Worm (Caenorhabditis elegans): ENCODE measurements around the gene sams-3.
A peak's percentile ranks its signal among the peaks of the same experiment; 100 is the strongest.

The sams-3 gene

ce11 chrIV:5856975-5857374, 8.5 kb downstream of the sams-3 start:
- no peak for TF ChIP-seq unc-86 (tag; optimal IDR thresholded peaks at IDR 0.05)
- TF ChIP-seq elt-4 (tag; optimal IDR thresholded peaks at IDR 0.05), result no peak
- no peak for TF ChIP-seq unc-42 (tag; optimal IDR thresholded peaks at IDR 0.05)
- TF ChIP-seq ztf-16 (tag; optimal IDR thresholded peaks at IDR 0.05), result no peak
- no peak for TF ChIP-seq ceh-9 (tag; optimal IDR thresholded peaks at IDR 0.05)
- TF ChIP-seq ceh-24 (tag; optimal IDR thresholded peaks at IDR 0.05), result no peak
- TF ChIP-seq eyg-1 (tag; optimal IDR thresholded peaks at IDR 0.05), result no peak
- TF ChIP-seq ceh-22 (tag; optimal IDR thresholded peaks at IDR 0.05), result no peak
- TF ChIP-seq fkh-6 (tag; optimal IDR thresholded peaks at IDR 0.05), result no peak
- TF ChIP-seq ama-1 (optimal IDR thresholded peaks at IDR 0.05), result no peak

- peak; percentile 12 for TF ChIP-seq elt-2 (tag; optimal IDR thresholded peaks at IDR 0.05)
- TF ChIP-seq ceh-34 (tag; optimal IDR thresholded peaks at IDR 0.05), result no peak
Observed at ce11 chrIV:5858212-5858611, 9.8 kb downstream of the sams-3 start.

- TF ChIP-seq hlh-6 (tag; optimal IDR thresholded peaks at IDR 0.05) (no peak), ceh-22 (tag; optimal IDR thresholded peaks at IDR 0.05) (no peak), dve-1 (tag; optimal IDR thresholded peaks at IDR 0.05) (no peak), pag-3 (tag; optimal IDR thresholded peaks at IDR 0.05; ENCODE audit: borderline replicate concordance) (no peak), ceh-24 (tag; optimal IDR thresholded peaks at IDR 0.05) (no peak), T23F11.4 (GFP tag; optimal IDR thresholded peaks at IDR 0.05) (no peak), rnt-1 (tag; optimal IDR thresholded peaks at IDR 0.05) (no peak), hlh-8 (tag; optimal IDR thresholded peaks at IDR 0.05) (no peak), hlh-15 (tag; optimal IDR thresholded peaks at IDR 0.05) (no peak), K02D7.2 (tag; optimal IDR thresholded peaks at IDR 0.05) (no peak), fkh-10 (GFP tag; optimal IDR thresholded peaks at IDR 0.05) (no peak), mec-3 (tag; optimal IDR thresholded peaks at IDR 0.05; ENCODE audit: borderline replicate concordance) (no peak), C38D4.7 (GFP tag; optimal IDR thresholded peaks at IDR 0.05) (no peak), nhr-232 (tag; optimal IDR thresholded peaks at IDR 0.05) (no peak), ceh-9 (tag; optimal IDR thresholded peaks at IDR 0.05) (no peak), unc-86 (tag; optimal IDR thresholded peaks at IDR 0.05) (no peak)
Observed at ce11 chrIV:5859876-5860275, 11.4 kb downstream of the sams-3 start, which contains the start of gene C06E7.4. Gene C06E7.4 (minus strand): TSS chrIV:5859976.

ce11 chrIV:5860762-5861161, 12.3 kb downstream of the sams-3 start:
- no peak for TF ChIP-seq T23F11.4 (GFP tag; optimal IDR thresholded peaks at IDR 0.05)
- no peak for TF ChIP-seq madf-2 (tag; optimal IDR thresholded peaks at IDR 0.05)
- no peak for TF ChIP-seq sox-4 (tag; optimal IDR thresholded peaks at IDR 0.05)
- TF ChIP-seq tbx-7 (tag; optimal IDR thresholded peaks at IDR 0.05), result no peak
- TF ChIP-seq sdc-2 (tag; optimal IDR thresholded peaks at IDR 0.05), result no peak
- TF ChIP-seq pag-3 (tag; optimal IDR thresholded peaks at IDR 0.05; ENCODE audit: borderline replicate concordance), result no peak
- TF ChIP-seq gmeb-2 (tag; optimal IDR thresholded peaks at IDR 0.05), result no peak
- no peak for TF ChIP-seq che-1 (tag; optimal IDR thresholded peaks at IDR 0.05)
- no peak for TF ChIP-seq F13H6.1 (tag; optimal IDR thresholded peaks at IDR 0.05)
- no peak for TF ChIP-seq hlh-15 (tag; optimal IDR thresholded peaks at IDR 0.05)
- no peak for TF ChIP-seq pax-1 (tag; optimal IDR thresholded peaks at IDR 0.05)
- TF ChIP-seq hlh-13 (GFP tag; optimal IDR thresholded peaks at IDR 0.05), result no peak
- no peak for TF ChIP-seq hlh-30 (tag; optimal IDR thresholded peaks at IDR 0.05; ENCODE audit: insufficient read depth)
- TF ChIP-seq mec-3 (tag; optimal IDR thresholded peaks at IDR 0.05; ENCODE audit: borderline replicate concordance), result no peak
- no peak for TF ChIP-seq hlh-8 (tag; optimal IDR thresholded peaks at IDR 0.05)
- no peak for TF ChIP-seq ahr-1 (tag; optimal IDR thresholded peaks at IDR 0.05)
- TF ChIP-seq K02D7.2 (tag; optimal IDR thresholded peaks at IDR 0.05), result no peak
- no peak for TF ChIP-seq dve-1 (tag; optimal IDR thresholded peaks at IDR 0.05)
- no peak for TF ChIP-seq rnt-1 (tag; optimal IDR thresholded peaks at IDR 0.05)
- TF ChIP-seq ceh-31 (tag; optimal IDR thresholded peaks at IDR 0.05), result peak; percentile 78
- TF ChIP-seq ceh-48 (tag; optimal IDR thresholded peaks at IDR 0.05), result no peak
- no peak for TF ChIP-seq ztf-16 (tag; optimal IDR thresholded peaks at IDR 0.05)
- no peak for TF ChIP-seq ceh-6 (GFP tag; optimal IDR thresholded peaks at IDR 0.05)
- no peak for TF ChIP-seq pqm-1 (tag; optimal IDR thresholded peaks at IDR 0.05)
- no peak for TF ChIP-seq C08G9.2 (tag; optimal IDR thresholded peaks at IDR 0.05)
- TF ChIP-seq syd-9 (tag; optimal IDR thresholded peaks at IDR 0.05), result no peak
- no peak for TF ChIP-seq ceh-45 (GFP tag; IDR thresholded peaks at IDR 0.05)
- TF ChIP-seq tbx-2 (tag; optimal IDR thresholded peaks at IDR 0.05), result peak; percentile 37
- no peak for TF ChIP-seq ceh-24 (tag; optimal IDR thresholded peaks at IDR 0.05)
- peak; percentile 22 for TF ChIP-seq ceh-2 (tag; optimal IDR thresholded peaks at IDR 0.05)
- TF ChIP-seq ttx-3 (tag; optimal IDR thresholded peaks at IDR 0.05), result no peak
- TF ChIP-seq npax-4 (tag; optimal IDR thresholded peaks at IDR 0.05), result no peak
- no peak for TF ChIP-seq ceh-19 (GFP tag; optimal IDR thresholded peaks at IDR 0.05)
- TF ChIP-seq elt-2 (tag; optimal IDR thresholded peaks at IDR 0.05), result no peak
